Worm (Caenorhabditis elegans): ENCODE data around the gene srbc-12.

DNA sequence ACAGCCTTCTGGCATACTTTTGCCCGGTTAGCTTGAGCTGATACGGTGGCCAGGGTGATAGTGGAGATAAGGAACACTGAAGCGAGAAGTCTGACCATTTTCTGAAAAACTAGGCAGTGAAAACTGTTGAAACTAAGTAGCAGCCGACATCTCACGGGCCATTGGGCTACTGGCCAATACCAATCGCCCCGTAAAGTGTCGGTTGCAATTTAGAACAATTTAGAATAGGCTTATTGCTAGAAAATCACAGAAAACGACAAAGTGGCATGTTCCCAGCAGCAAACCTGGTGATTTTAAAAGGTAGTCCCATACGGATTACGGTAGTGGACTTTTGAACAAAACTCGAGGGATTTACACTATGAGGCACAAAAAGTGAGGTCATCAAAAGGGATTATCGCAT is 21.4 kb downstream of the srbc-12 start, which contains the start of gene T02B11.4:
- TF ChIP-seq snu-23 (GFP tag; optimal IDR thresholded peaks at IDR 0.05) (no peak), sup-37 (GFP tag; optimal IDR thresholded peaks at IDR 0.05) (no peak), nhr-76 (tag; optimal IDR thresholded peaks at IDR 0.05) (no peak), mdl-1 (tag; optimal IDR thresholded peaks at IDR 0.05) (no peak), grh-1 (GFP tag; IDR thresholded peaks at IDR 0.05) (no peak), nhr-11 (tag; optimal IDR thresholded peaks at IDR 0.05) (no peak), lin-35 (GFP tag; optimal IDR thresholded peaks at IDR 0.05) (no peak), elt-3 (tag; optimal IDR thresholded peaks at IDR 0.05) (no peak), fkh-8 (tag; optimal IDR thresholded peaks at IDR 0.05) (no peak), elt-2 (tag; optimal IDR thresholded peaks at IDR 0.05) (no peak), lin-13 (GFP tag; optimal IDR thresholded peaks at IDR 0.05) (no peak), dpl-1 (GFP tag; optimal IDR thresholded peaks at IDR 0.05) (no peak), tbx-2 (tag; optimal IDR thresholded peaks at IDR 0.05) (no peak)

All from whole organism, L1 larva.